Fruit fly (Drosophila melanogaster) whole organism, embryonic: Measurements from ENCODE around the gene LPCAT.

ENCODE experiments used
- Abd-B ChIP-seq: fragments of 200-800 bp; sonication (Bioruptor generic); optimal IDR thresholded peaks from 2 replicates; lab custom pipeline; 2018; ENCODE audit warnings: missing biosample characterization, mild to moderate bottlenecking, missing genetic modification characterization, moderate library complexity
- CG10321 ChIP-seq: fragments of 200-800 bp; sonication (Bioruptor generic); IDR thresholded peaks from 2 replicates; pipeline ENCODE4 v1.3.6; 2022; ENCODE audit warnings: missing biosample characterization, missing genetic modification characterization
- CG10959 ChIP-seq: fragments of 200-800 bp; sonication (Bioruptor generic); IDR thresholded peaks from 2 replicates; pipeline ENCODE4 v1.3.6; 2022; ENCODE audit warnings: missing biosample characterization, missing genetic modification characterization
- CG11085 ChIP-seq: fragments of 200-800 bp; sonication (Bioruptor generic); IDR thresholded peaks from 2 replicates; pipeline ENCODE4 v1.3.6; 2022; ENCODE audit warnings: missing biosample characterization, missing genetic modification characterization
- CG11093 ChIP-seq: fragments of 200-800 bp; sonication (Bioruptor generic); IDR thresholded peaks from 3 replicates; pipeline ENCODE4 v1.3.6; 2022; ENCODE audit warnings: missing biosample characterization, missing genetic modification characterization
- CG11560 ChIP-seq: fragments of 200-800 bp; sonication (Bioruptor generic); IDR thresholded peaks from 3 replicates; pipeline ENCODE4 v1.3.6; 2022; ENCODE audit warnings: missing biosample characterization, missing genetic modification characterization
- CG11695 ChIP-seq: fragments of 200-800 bp; sonication (Bioruptor generic); IDR thresholded peaks from 3 replicates; pipeline ENCODE4 v1.3.6; 2022; ENCODE audit warnings: missing biosample characterization, missing genetic modification characterization
- CG12219 ChIP-seq: fragments of 200-800 bp; sonication (Bioruptor generic); optimal IDR thresholded peaks from 3 replicates; lab custom pipeline; 2018; ENCODE audit warnings: missing biosample characterization, mild to moderate bottlenecking, missing genetic modification characterization
- CG13424 ChIP-seq: fragments of 200-800 bp; sonication (Bioruptor generic); optimal IDR thresholded peaks from 2 replicates; lab custom pipeline; 2019; ENCODE audit warnings: missing biosample characterization, mild to moderate bottlenecking, missing genetic modification characterization, moderate library complexity
- CG13775 ChIP-seq: fragments of 200-800 bp; sonication (Bioruptor generic); optimal IDR thresholded peaks from 3 replicates; lab custom pipeline; 2017; ENCODE audit warnings: missing biosample characterization, mild to moderate bottlenecking, missing genetic modification characterization
- CG2129 ChIP-seq: fragments of 200-800 bp; sonication (Bioruptor generic); IDR thresholded peaks from 2 replicates; pipeline ENCODE4 v1.3.6; 2022; ENCODE audit warnings: missing biosample characterization, missing genetic modification characterization; ENCODE audit not compliant: partially characterized antibody
- CG2199 ChIP-seq: fragments of 200-800 bp; sonication (Bioruptor generic); IDR thresholded peaks from 3 replicates; pipeline ENCODE4 v1.3.6; 2022; ENCODE audit warnings: missing biosample characterization, missing genetic modification characterization
- CG2202 ChIP-seq: fragments of 200-800 bp; sonication (Bioruptor generic); optimal IDR thresholded peaks from 2 replicates; lab custom pipeline; 2018; ENCODE audit warnings: missing biosample characterization, mild to moderate bottlenecking, missing genetic modification characterization
- CG3163 ChIP-seq: fragments of 200-800 bp; sonication (Bioruptor generic); optimal IDR thresholded peaks from 3 replicates; lab custom pipeline; 2016; ENCODE audit warnings: missing biosample characterization, missing genetic modification characterization
- CG34224 ChIP-seq: fragments of 200-800 bp; sonication (Bioruptor generic); IDR thresholded peaks from 3 replicates; pipeline ENCODE4 v1.3.6; 2022; ENCODE audit warnings: missing biosample characterization, missing genetic modification characterization; ENCODE audit not compliant: partially characterized antibody
- CG3847 ChIP-seq: fragments of 200-800 bp; sonication (Bioruptor generic); IDR thresholded peaks from 2 replicates; pipeline ENCODE4 v1.3.6; 2022; ENCODE audit warnings: missing biosample characterization, missing genetic modification characterization
- CG7839 ChIP-seq: fragments of 200-800 bp; sonication (Bioruptor generic); optimal IDR thresholded peaks from 3 replicates; lab custom pipeline; 2018; ENCODE audit warnings: missing biosample characterization, mild to moderate bottlenecking, missing genetic modification characterization, moderate library complexity
- CG8089 ChIP-seq: fragments of 200-800 bp; sonication (Bioruptor generic); optimal IDR thresholded peaks from 3 replicates; lab custom pipeline; 2016; ENCODE audit warnings: missing biosample characterization, missing genetic modification characterization
- CG8388 ChIP-seq: fragments of 200-800 bp; sonication (Bioruptor generic); optimal IDR thresholded peaks from 2 replicates; lab custom pipeline; 2019; ENCODE audit warnings: missing biosample characterization, mild to moderate bottlenecking, missing genetic modification characterization, moderate library complexity
- Dek ChIP-seq: fragments of 200-800 bp; sonication (Bioruptor generic); optimal IDR thresholded peaks from 3 replicates; lab custom pipeline; 2019; ENCODE audit warnings: missing biosample characterization, mild to moderate bottlenecking, missing genetic modification characterization, moderate library complexity
- HLH3B ChIP-seq: fragments of 200-800 bp; sonication (Bioruptor generic); IDR thresholded peaks from 2 replicates; pipeline ENCODE4 v1.3.6; 2022; ENCODE audit warnings: missing biosample characterization, missing genetic modification characterization
- MTF-1 ChIP-seq: fragments of 200-800 bp; sonication (Bioruptor generic); optimal IDR thresholded peaks from 2 replicates; lab custom pipeline; 2018; ENCODE audit warnings: missing biosample characterization, mild to moderate bottlenecking, missing genetic modification characterization, borderline replicate concordance
- Nf-YB ChIP-seq: fragments of 200-800 bp; sonication (Bioruptor generic); optimal IDR thresholded peaks from 3 replicates; lab custom pipeline; 2019; ENCODE audit warnings: missing biosample characterization, mild to moderate bottlenecking, missing genetic modification characterization, moderate library complexity
- NfI ChIP-seq: fragments of 200-800 bp; sonication (Bioruptor generic); optimal IDR thresholded peaks from 3 replicates; lab custom pipeline; 2018; ENCODE audit warnings: missing biosample characterization, mild to moderate bottlenecking, missing genetic modification characterization, moderate library complexity
- Opbp ChIP-seq: fragments of 200-800 bp; sonication (Bioruptor generic); IDR thresholded peaks from 3 replicates; pipeline ENCODE4 v1.3.6; 2022; ENCODE audit warnings: missing biosample characterization, missing genetic modification characterization; ENCODE audit not compliant: partially characterized antibody
- PHDP ChIP-seq: fragments of 200-800 bp; sonication (Bioruptor generic); optimal IDR thresholded peaks from 3 replicates; lab custom pipeline; 2018; ENCODE audit warnings: missing biosample characterization, mild to moderate bottlenecking, missing genetic modification characterization, moderate library complexity
- Ssrp ChIP-seq: fragments of 200-800 bp; sonication (Bioruptor generic); optimal IDR thresholded peaks from 2 replicates; lab custom pipeline; 2018; ENCODE audit warnings: missing biosample characterization, mild to moderate bottlenecking, missing genetic modification characterization, moderate library complexity
- Stat92E ChIP-seq, 3 experiments: fragments of >200 bp in 2 of 3; fragments of 200-800 bp in 1 of 3; sonication (Bioruptor generic) in 1 of 3; optimal IDR thresholded peaks; 2 replicates each; lab custom pipeline; 2017 to 2019; ENCODE audit warnings: missing biosample characterization in 3 of 3, missing genetic modification characterization in 3 of 3, mild to moderate bottlenecking in 1 of 3, moderate library complexity in 1 of 3
- Tbp ChIP-seq: fragments of >200 bp; optimal IDR thresholded peaks from 2 replicates; lab custom pipeline; 2018; ENCODE audit warnings: missing biosample characterization, missing genetic modification characterization
- Trl ChIP-seq, 3 experiments: fragments of >200 bp in 2 of 3; fragments of 200-800 bp in 1 of 3; sonication (Bioruptor generic) in 1 of 3; optimal IDR thresholded peaks; 2 replicates in 1 of 3; 3 replicates in 2 of 3; lab custom pipeline; 2016 to 2017; ENCODE audit warnings: missing biosample characterization in 1 of 3, missing genetic modification characterization in 1 of 3
- Usf ChIP-seq: fragments of 200-800 bp; sonication (Bioruptor generic); optimal IDR thresholded peaks from 2 replicates; lab custom pipeline; 2017; ENCODE audit warnings: missing genotype, missing biosample characterization, missing genetic modification characterization
- ap ChIP-seq: fragments of 200-800 bp; sonication (Bioruptor generic); IDR thresholded peaks from 2 replicates; pipeline ENCODE4 v1.3.6; 2022; ENCODE audit warnings: missing biosample characterization, missing genetic modification characterization
- cad ChIP-seq: fragments of >200 bp; optimal IDR thresholded peaks from 2 replicates; lab custom pipeline; 2017; ENCODE audit warnings: missing biosample characterization, missing genetic modification characterization
- chm ChIP-seq: fragments of 200-800 bp; sonication (Bioruptor generic); IDR thresholded peaks from 2 replicates; pipeline ENCODE4 v1.3.6; 2022; ENCODE audit warnings: missing biosample characterization, missing genetic modification characterization
- cwo ChIP-seq: fragments of 200-800 bp; sonication (Bioruptor generic); optimal IDR thresholded peaks from 3 replicates; lab custom pipeline; 2017; ENCODE audit warnings: missing biosample characterization, missing genetic modification characterization, mild to moderate bottlenecking, moderate library complexity, missing genetic modification reagents
- eve ChIP-seq, 2 experiments: fragments of >200 bp; optimal IDR thresholded peaks; 2 replicates each; lab custom pipeline; 2017; ENCODE audit warnings: missing biosample characterization in 2 of 2, missing genetic modification characterization in 2 of 2
- fu2 ChIP-seq: fragments of 200-800 bp; sonication (Bioruptor generic); optimal IDR thresholded peaks from 2 replicates; lab custom pipeline; 2016; ENCODE audit warnings: missing biosample characterization, missing genetic modification characterization
- lbe ChIP-seq: fragments of 200-800 bp; sonication (Bioruptor generic); optimal IDR thresholded peaks from 2 replicates; lab custom pipeline; 2016; ENCODE audit warnings: missing biosample characterization, mild to moderate bottlenecking, missing genetic modification characterization
- mam ChIP-seq: fragments of 200-800 bp; sonication (Bioruptor generic); optimal IDR thresholded peaks from 3 replicates; lab custom pipeline; 2016; ENCODE audit warnings: missing biosample characterization, missing genetic modification characterization
- mirr ChIP-seq: fragments of 200-800 bp; sonication (Bioruptor generic); optimal IDR thresholded peaks from 3 replicates; lab custom pipeline; 2018; ENCODE audit warnings: missing biosample characterization, mild to moderate bottlenecking, missing genetic modification characterization
- pan ChIP-seq, 4 experiments: fragments of >200 bp in 3 of 4; fragments of 200-800 bp in 1 of 4; sonication (Bioruptor generic) in 1 of 4; optimal IDR thresholded peaks in 3 of 4; IDR thresholded peaks in 1 of 4; 2 replicates each; pipeline versions ENCODE4 v1.3.6 to Lab custom; 2017 to 2022; ENCODE audit warnings: missing biosample characterization in 2 of 4, missing genetic modification characterization in 2 of 4, mixed read lengths in 1 of 4
- phol ChIP-seq: fragments of 200-800 bp; sonication (Bioruptor generic); optimal IDR thresholded peaks from 3 replicates; lab custom pipeline; 2018; ENCODE audit warnings: missing biosample characterization, mild to moderate bottlenecking, missing genetic modification characterization, moderate library complexity
- pita ChIP-seq: fragments of 200-800 bp; sonication (Bioruptor generic); optimal IDR thresholded peaks from 2 replicates; lab custom pipeline; 2017; ENCODE audit warnings: missing biosample characterization, mild to moderate bottlenecking, missing genetic modification characterization
- slbo ChIP-seq: fragments of 200-800 bp; sonication (Bioruptor generic); IDR thresholded peaks from 2 replicates; pipeline ENCODE4 v1.3.6; 2022; ENCODE audit warnings: missing biosample characterization, missing genetic modification characterization
- slp2 ChIP-seq: fragments of 200-800 bp; sonication (Bioruptor generic); optimal IDR thresholded peaks from 2 replicates; lab custom pipeline; 2016; ENCODE audit warnings: missing biosample characterization, missing genetic modification characterization
- wor ChIP-seq: fragments of 200-800 bp; sonication (Bioruptor generic); IDR thresholded peaks from 2 replicates; pipeline ENCODE4 v1.3.6; 2022; ENCODE audit warnings: missing biosample characterization, missing genetic modification characterization
- zen2 ChIP-seq: fragments of 200-800 bp; sonication (Bioruptor generic); IDR thresholded peaks from 3 replicates; pipeline ENCODE4 v1.3.6; 2022; ENCODE audit warnings: missing biosample characterization, missing genetic modification characterization; ENCODE audit not compliant: partially characterized antibody

LPCAT gene

DNA sequence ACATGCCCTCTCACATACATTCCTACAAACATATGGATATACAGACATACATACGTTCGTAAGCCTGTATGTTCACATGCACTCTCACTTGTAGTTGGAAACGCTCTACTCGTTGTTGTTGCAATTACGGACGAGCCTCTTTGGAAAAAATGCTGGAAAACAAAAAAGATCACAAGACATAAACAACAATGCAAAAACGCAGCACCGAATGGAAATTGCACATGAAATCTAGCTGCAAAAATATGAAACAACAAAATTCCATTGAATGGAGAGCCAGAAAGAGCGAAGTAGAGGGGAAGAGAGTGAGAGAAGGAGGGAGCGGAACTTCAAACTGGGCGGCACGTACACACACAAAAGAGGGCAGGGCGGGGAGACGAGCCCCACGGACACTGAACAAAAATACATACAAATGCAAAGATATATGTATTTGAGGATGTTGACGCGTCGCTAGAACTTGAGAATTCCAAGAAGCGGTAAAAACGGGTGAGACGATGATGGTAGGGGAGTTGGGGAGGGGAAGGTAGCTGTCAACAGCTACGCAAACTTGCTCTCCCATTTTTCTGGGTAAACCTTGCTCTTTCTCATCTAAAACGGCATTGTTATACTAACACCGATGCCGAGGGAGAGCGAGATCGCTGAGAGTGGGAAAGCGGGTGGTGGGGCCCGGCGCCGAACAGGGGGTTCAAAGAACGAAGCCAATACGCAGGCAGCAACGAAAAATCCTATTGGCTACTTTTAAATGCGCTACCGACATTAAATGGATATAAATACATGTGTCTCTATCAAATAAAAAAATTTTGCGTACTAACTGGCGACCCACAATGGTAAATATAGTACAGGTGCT is 4.5 kb upstream of the LPCAT start (continued):
- TF ChIP-seq CG12219 (GFP tag; lab: Kevin White, UChicago) (no peak), PHDP (tag; lab: Kevin White, UChicago) (peak; percentile 10), HLH3B (no peak), Trl (optimal IDR thresholded peaks at IDR 0.05; lab: Kevin White, UChicago) (peak; percentile 69 to 91), Trl (GFP tag; optimal IDR thresholded peaks at IDR 0.05; lab: Kevin White, UChicago) (no peak), lbe (GFP tag; lab: Kevin White, UChicago) (no peak), mirr (GFP tag; lab: Kevin White, UChicago) (peak; percentile 85), Dek (tag; lab: Kevin White, UChicago) (peak; percentile 58), Opbp (GFP tag; lab: Robert Waterston, UW) (peak; percentile 12; the same call in 1 of the 3 replicates), pita (GFP tag; lab: Kevin White, UChicago) (no peak), pan (optimal IDR thresholded peaks at IDR 0.05; lab: Kevin White, UChicago) (no peak), pan (GFP tag; optimal IDR thresholded peaks at IDR 0.05 in 1 of 2, IDR thresholded peaks at IDR 0.05 in 1 of 2) (peak in 1 of 2 experiments; percentile 35), zen2 (GFP tag; lab: Robert Waterston, UW) (no peak), CG2199 (no peak), phol (tag; lab: Kevin White, UChicago) (peak; percentile 20), CG11695 (0 out of 3 replicates have a peak, but pooled peaks have one; percentile 13), cad (GFP tag; lab: Kevin White, UChicago) (no peak), wor (no peak), fu2 (GFP tag; lab: Kevin White, UChicago) (no peak), CG11560 (no peak), CG7839 (tag; lab: Kevin White, UChicago) (peak; percentile 65), CG13424 (tag; lab: Kevin White, UChicago) (peak; percentile 36), CG34224 (peak; percentile 28; the same call in 1 of the 3 replicates), Tbp (GFP tag; lab: Kevin White, UChicago) (no peak), Usf (GFP tag; lab: Kevin White, UChicago) (peak; percentile 42), Ssrp (tag; lab: Kevin White, UChicago) (peak; percentile 34), Nf-YB (no peak), CG8388 (GFP tag; lab: Kevin White, UChicago) (peak; percentile 31), CG3847 (GFP tag; lab: Robert Waterston, UW) (0 out of 2 replicates have a peak, but pooled peaks have one; percentile 42), CG3163 (GFP tag; lab: Kevin White, UChicago) (peak; percentile 15), CG11093 (GFP tag; lab: Robert Waterston, UW) (peak; percentile 21; the same call in 1 of the 3 replicates), Stat92E (GFP tag; optimal IDR thresholded peaks at IDR 0.05; lab: Kevin White, UChicago) (peak in 2 of 3 experiments; percentile 74 to 97), ap (GFP tag; lab: Robert Waterston, UW) (no peak), slp2 (GFP tag; lab: Kevin White, UChicago) (no peak), CG10321 (GFP tag; lab: Robert Waterston, UW) (no peak), CG8089 (no peak), Abd-B (GFP tag; lab: Kevin White, UChicago) (peak; percentile 61), eve (GFP tag; optimal IDR thresholded peaks at IDR 0.05; lab: Kevin White, UChicago) (no peak), slbo (peak; percentile 57; the same call in 1 of the 2 replicates), CG2202 (tag; lab: Kevin White, UChicago) (no peak), CG10959 (GFP tag; lab: Robert Waterston, UW) (no peak), chm (GFP tag; lab: Robert Waterston, UW) (peak; percentile 48), CG13775 (GFP tag; lab: Kevin White, UChicago) (no peak), MTF-1 (GFP tag; lab: Kevin White, UChicago) (peak; percentile 17), CG11085 (GFP tag; lab: Robert Waterston, UW) (no peak), NfI (peak; percentile 54), mam (GFP tag; lab: Kevin White, UChicago) (peak; percentile 21), CG2129 (GFP tag; lab: Robert Waterston, UW) (no peak), cwo (GFP tag; lab: Kevin White, UChicago) (peak; percentile 27)
